Fruit fly (Drosophila melanogaster) whole organism, embryonic: ENCODE measurements around the gene snk.
A peak's percentile ranks its signal among the peaks of the same experiment; 100 is the strongest.

Experiments
- Bgb ChIP-seq: fragments of 200-800 bp; sonication (Bioruptor generic); IDR thresholded peaks from 2 replicates; pipeline ENCODE4 v1.3.6; 2022; ENCODE audit warnings: missing biosample characterization, missing genetic modification characterization; ENCODE audit not compliant: partially characterized antibody
- CG17328 ChIP-seq: fragments of 200-800 bp; sonication (Bioruptor generic); IDR thresholded peaks from 2 replicates; pipeline ENCODE4 v1.3.6; 2022; ENCODE audit warnings: missing biosample characterization, missing genetic modification characterization
- CG18764 ChIP-seq: fragments of 200-800 bp; sonication (Bioruptor generic); optimal IDR thresholded peaks from 3 replicates; lab custom pipeline; 2016; ENCODE audit warnings: missing biosample characterization, missing genetic modification characterization
- CG2199 ChIP-seq: fragments of 200-800 bp; sonication (Bioruptor generic); IDR thresholded peaks from 3 replicates; pipeline ENCODE4 v1.3.6; 2022; ENCODE audit warnings: missing biosample characterization, missing genetic modification characterization
- CG2712 ChIP-seq: fragments of 200-800 bp; optimal IDR thresholded peaks from 3 replicates; lab custom pipeline; 2019; ENCODE audit warnings: missing biosample characterization, mild to moderate bottlenecking, missing genetic modification characterization, moderate library complexity
- CG31224 ChIP-seq: fragments of 200-800 bp; sonication (Bioruptor generic); IDR thresholded peaks from 2 replicates; pipeline ENCODE4 v1.3.6; 2022; ENCODE audit warnings: missing biosample characterization, missing genetic modification characterization
- CG32772 ChIP-seq: fragments of 200-800 bp; sonication (Bioruptor generic); IDR thresholded peaks from 2 replicates; pipeline ENCODE4 v1.3.6; 2022; ENCODE audit warnings: missing biosample characterization, missing genetic modification characterization
- CG4360 ChIP-seq: fragments of 200-800 bp; sonication (Bioruptor generic); IDR thresholded peaks from 2 replicates; pipeline ENCODE4 v1.3.6; 2022; ENCODE audit warnings: missing biosample characterization, missing genetic modification characterization
- CG4707 ChIP-seq: fragments of 200-800 bp; sonication (Bioruptor generic); optimal IDR thresholded peaks from 2 replicates; lab custom pipeline; 2018; ENCODE audit warnings: missing biosample characterization, mild to moderate bottlenecking, missing genetic modification characterization, moderate library complexity
- CG4820 ChIP-seq: fragments of 200-800 bp; sonication (Bioruptor generic); optimal IDR thresholded peaks from 3 replicates; lab custom pipeline; 2016; ENCODE audit warnings: missing biosample characterization, missing genetic modification characterization
- CG6272 ChIP-seq: fragments of 200-800 bp; sonication (Bioruptor generic); IDR thresholded peaks from 2 replicates; pipeline ENCODE4 v1.3.6; 2022; ENCODE audit warnings: missing biosample characterization, missing genetic modification characterization
- CG6689 ChIP-seq: fragments of 200-800 bp; sonication (Bioruptor generic); IDR thresholded peaks from 2 replicates; pipeline ENCODE4 v1.3.6; 2022; ENCODE audit warnings: missing biosample characterization, missing genetic modification characterization
- CG7271 ChIP-seq: fragments of 200-800 bp; sonication (Bioruptor generic); optimal IDR thresholded peaks from 2 replicates; lab custom pipeline; 2018; ENCODE audit warnings: missing biosample characterization, mild to moderate bottlenecking, missing genetic modification characterization, moderate library complexity
- CG9437 ChIP-seq: fragments of 200-800 bp; sonication (Bioruptor generic); optimal IDR thresholded peaks from 2 replicates; lab custom pipeline; 2018; ENCODE audit warnings: missing biosample characterization, mild to moderate bottlenecking, missing genetic modification characterization
- CrebB ChIP-seq: fragments of 200-800 bp; sonication (Bioruptor generic); optimal IDR thresholded peaks from 3 replicates; lab custom pipeline; 2018; ENCODE audit warnings: missing biosample characterization, mild to moderate bottlenecking, missing genetic modification characterization
- Dll ChIP-seq: fragments of 200-800 bp; sonication (Bioruptor generic); IDR thresholded peaks from 4 replicates; pipeline ENCODE4 v1.3.6; 2022; ENCODE audit warnings: missing biosample characterization, missing genetic modification characterization; ENCODE audit not compliant: partially characterized antibody
- Dp ChIP-seq: fragments of 200-800 bp; sonication (Bioruptor generic); optimal IDR thresholded peaks from 2 replicates; lab custom pipeline; 2018; ENCODE audit warnings: missing biosample characterization, mild to moderate bottlenecking, missing genetic modification characterization, moderate library complexity
- HHEX ChIP-seq: fragments of 200-800 bp; sonication (Bioruptor generic); optimal IDR thresholded peaks from 3 replicates; lab custom pipeline; 2017; ENCODE audit warnings: missing biosample characterization, mild to moderate bottlenecking, missing genetic modification characterization, missing genetic modification reagents
- Jarid2 ChIP-seq: fragments of 200-800 bp; sonication (Bioruptor generic); optimal IDR thresholded peaks from 3 replicates; lab custom pipeline; 2017; ENCODE audit warnings: mild to moderate bottlenecking, missing biosample characterization, missing genetic modification reagents, missing genetic modification characterization
- NC2β ChIP-seq: fragments of 200-800 bp; sonication (Bioruptor generic); optimal IDR thresholded peaks from 2 replicates; lab custom pipeline; 2016; ENCODE audit warnings: missing biosample characterization, missing genetic modification characterization
- Neu2 ChIP-seq: fragments of 200-800 bp; sonication (Bioruptor generic); optimal IDR thresholded peaks from 3 replicates; lab custom pipeline; 2016; ENCODE audit warnings: missing biosample characterization, missing genetic modification characterization, borderline replicate concordance
- PHDP ChIP-seq: fragments of 200-800 bp; sonication (Bioruptor generic); optimal IDR thresholded peaks from 3 replicates; lab custom pipeline; 2018; ENCODE audit warnings: missing biosample characterization, mild to moderate bottlenecking, missing genetic modification characterization, moderate library complexity
- Ravus ChIP-seq: fragments of 200-800 bp; sonication (Bioruptor generic); IDR thresholded peaks from 2 replicates; pipeline ENCODE4 v1.3.6; 2022; ENCODE audit warnings: missing biosample characterization, missing genetic modification characterization
- Spps ChIP-seq: fragments of 200-800 bp; sonication (Bioruptor generic); optimal IDR thresholded peaks from 2 replicates; lab custom pipeline; 2018; ENCODE audit warnings: missing biosample characterization, mild to moderate bottlenecking, missing genetic modification characterization
- TFAM ChIP-seq: fragments of 200-800 bp; sonication (Bioruptor generic); optimal IDR thresholded peaks from 2 replicates; lab custom pipeline; 2017; ENCODE audit warnings: missing biosample characterization, missing genetic modification characterization, inconsistent platforms
- Usf ChIP-seq: fragments of 200-800 bp; sonication (Bioruptor generic); optimal IDR thresholded peaks from 2 replicates; lab custom pipeline; 2017; ENCODE audit warnings: missing genotype, missing biosample characterization, missing genetic modification characterization
- YL-1 ChIP-seq: fragments of 200-800 bp; sonication (Bioruptor generic); optimal IDR thresholded peaks from 3 replicates; lab custom pipeline; 2017; ENCODE audit warnings: missing biosample characterization, mild to moderate bottlenecking, missing genetic modification characterization
- ase ChIP-seq: fragments of 200-800 bp; sonication (Bioruptor generic); IDR thresholded peaks from 3 replicates; pipeline ENCODE4 v1.3.6; 2022; ENCODE audit warnings: missing biosample characterization, missing genetic modification characterization
- bowl ChIP-seq: fragments of 200-800 bp; sonication (Bioruptor generic); IDR thresholded peaks from 2 replicates; pipeline ENCODE4 v1.3.6; 2022; ENCODE audit warnings: missing biosample characterization, missing genetic modification characterization
- caup ChIP-seq: fragments of 200-800 bp; sonication (Bioruptor generic); optimal IDR thresholded peaks from 3 replicates; lab custom pipeline; 2017; ENCODE audit warnings: missing biosample characterization, mild to moderate bottlenecking, missing genetic modification characterization, moderate library complexity; ENCODE audit not compliant: severe bottlenecking
- ci ChIP-seq: fragments of 200-800 bp; sonication (Bioruptor generic); IDR thresholded peaks from 3 replicates; pipeline ENCODE4 v1.3.6; 2022; ENCODE audit warnings: missing biosample characterization, missing genetic modification characterization
- crol ChIP-seq: fragments of 200-800 bp; sonication (Bioruptor generic); IDR thresholded peaks from 2 replicates; pipeline ENCODE4 v1.3.6; 2022; ENCODE audit warnings: missing biosample characterization, missing genetic modification characterization
- gsb ChIP-seq: fragments of 200-800 bp; sonication (Bioruptor generic); IDR thresholded peaks from 2 replicates; pipeline ENCODE4 v1.3.6; 2022; ENCODE audit warnings: missing biosample characterization, missing genetic modification characterization
- insv ChIP-seq, 2 experiments: fragments of 200-800 bp; sonication (Bioruptor generic); optimal IDR thresholded peaks; 3 replicates each; lab custom pipeline; 2016 to 2018; ENCODE audit warnings: missing biosample characterization in 2 of 2, missing genetic modification characterization in 2 of 2
- jigr1 ChIP-seq: fragments of 200-800 bp; sonication (Bioruptor generic); IDR thresholded peaks from 3 replicates; pipeline ENCODE4 v1.3.6; 2022; ENCODE audit warnings: missing biosample characterization, missing genetic modification characterization
- lab ChIP-seq: fragments of 200-800 bp; sonication (Bioruptor generic); optimal IDR thresholded peaks from 3 replicates; lab custom pipeline; 2017; ENCODE audit warnings: missing biosample characterization, missing genetic modification characterization, mild to moderate bottlenecking, moderate library complexity, missing genetic modification reagents
- oc ChIP-seq: fragments of 200-800 bp; sonication (Bioruptor generic); optimal IDR thresholded peaks from 2 replicates; lab custom pipeline; 2018; ENCODE audit warnings: missing biosample characterization, mild to moderate bottlenecking, missing genetic modification characterization, moderate library complexity
- pan ChIP-seq, 4 experiments: fragments of >200 bp in 3 of 4; fragments of 200-800 bp in 1 of 4; sonication (Bioruptor generic) in 1 of 4; optimal IDR thresholded peaks in 3 of 4; IDR thresholded peaks in 1 of 4; 2 replicates each; pipeline versions ENCODE4 v1.3.6 to Lab custom; 2017 to 2022; ENCODE audit warnings: missing biosample characterization in 2 of 4, missing genetic modification characterization in 2 of 4, mixed read lengths in 1 of 4
- slp2 ChIP-seq: fragments of 200-800 bp; sonication (Bioruptor generic); optimal IDR thresholded peaks from 2 replicates; lab custom pipeline; 2016; ENCODE audit warnings: missing biosample characterization, missing genetic modification characterization
- tna ChIP-seq: fragments of 200-800 bp; sonication (Bioruptor generic); IDR thresholded peaks from 2 replicates; pipeline ENCODE4 v1.3.6; 2022; ENCODE audit warnings: missing biosample characterization, missing genetic modification characterization; ENCODE audit not compliant: partially characterized antibody
- trh ChIP-seq: fragments of 200-800 bp; sonication (Bioruptor generic); optimal IDR thresholded peaks from 2 replicates; lab custom pipeline; 2016; ENCODE audit warnings: missing biosample characterization, missing genetic modification characterization
- usp ChIP-seq: fragments of >200 bp; optimal IDR thresholded peaks from 2 replicates; lab custom pipeline; 2017; ENCODE audit warnings: missing biosample characterization, missing genetic modification characterization
- z ChIP-seq: fragments of 200-800 bp; sonication (Bioruptor generic); IDR thresholded peaks from 3 replicates; pipeline ENCODE4 v1.3.6; 2022; ENCODE audit warnings: missing biosample characterization, missing genetic modification characterization
- zfh2 ChIP-seq: fragments of 200-800 bp; sonication (Bioruptor generic); optimal IDR thresholded peaks from 2 replicates; lab custom pipeline; 2016; ENCODE audit warnings: missing biosample characterization, missing genetic modification characterization

Gene snk

DNA sequence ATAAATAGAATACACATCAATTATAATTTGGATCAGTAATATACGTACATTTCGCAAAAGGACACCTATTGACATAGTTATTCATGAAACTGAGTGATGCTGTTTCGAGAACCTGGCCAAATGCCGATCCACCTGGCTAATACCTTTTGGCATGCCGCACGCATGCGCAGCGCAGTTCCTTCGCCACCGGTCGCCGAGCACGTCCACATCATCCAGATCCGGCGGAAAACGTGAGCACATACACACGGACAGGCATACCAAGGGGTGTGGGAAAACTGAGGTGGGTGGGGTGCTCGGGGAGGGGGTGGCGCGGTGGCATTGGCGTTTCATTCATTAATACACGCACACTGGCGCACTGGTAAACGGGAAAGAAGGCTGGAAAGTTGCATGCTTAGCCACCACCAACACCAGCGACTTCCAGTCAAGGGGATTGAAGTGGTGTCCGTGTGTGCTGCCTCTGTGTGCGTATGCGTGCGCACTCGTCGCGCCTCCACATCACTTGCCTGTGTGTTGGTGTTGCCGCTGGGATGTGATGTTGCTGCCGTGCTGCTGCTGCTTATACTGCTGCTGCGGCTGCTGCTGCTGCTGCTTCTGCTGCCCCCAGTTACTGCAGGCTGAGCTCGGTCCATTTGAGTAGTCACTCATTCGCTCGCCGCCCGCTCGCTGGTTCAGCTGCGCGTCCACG is 14.7 kb upstream of the snk start, which contains the start of gene sim (continued):
- TF ChIP-seq Bgb (GFP tag; lab: Robert Waterston, UW), result peak; percentile 17; the same call in 1 of the 2 replicates
- TF ChIP-seq Ravus (GFP tag; lab: Robert Waterston, UW), result no peak
- TF ChIP-seq crol (GFP tag; lab: Robert Waterston, UW), result peak; percentile 73
- no peak for TF ChIP-seq oc (tag; lab: Kevin White, UChicago)
- no peak for TF ChIP-seq CG31224 (GFP tag; lab: Robert Waterston, UW)
- 0 out of 4 replicates have a peak, but pooled peaks have one; percentile 21 for TF ChIP-seq Dll
- TF ChIP-seq CG2712 (tag; lab: Kevin White, UChicago), result no peak
- no peak for TF ChIP-seq usp (GFP tag; lab: Kevin White, UChicago)
- 0 out of 2 replicates have a peak, but pooled peaks have one; percentile 21 for TF ChIP-seq CG6272
- TF ChIP-seq NC2β (GFP tag; lab: Kevin White, UChicago), result no peak
- 0 out of 3 replicates have a peak, but pooled peaks have one; percentile 10 for TF ChIP-seq ci (GFP tag; lab: Robert Waterston, UW)
- 0 out of 2 replicates have a peak, but pooled peaks have one; percentile 24 for TF ChIP-seq CG17328
- TF ChIP-seq pan (optimal IDR thresholded peaks at IDR 0.05; lab: Kevin White, UChicago), result no peak
- TF ChIP-seq pan (GFP tag; optimal IDR thresholded peaks at IDR 0.05 in 1 of 2, IDR thresholded peaks at IDR 0.05 in 1 of 2), result no peak
- TF ChIP-seq gsb (GFP tag; lab: Robert Waterston, UW), result peak; percentile 32; the same call in 1 of the 2 replicates
- TF ChIP-seq z (GFP tag; lab: Robert Waterston, UW), result peak; percentile 72; the same call in 2 of the 3 replicates
- TF ChIP-seq Spps (tag; lab: Kevin White, UChicago), result no peak
- TF ChIP-seq zfh2 (GFP tag; lab: Kevin White, UChicago), result no peak
- TF ChIP-seq slp2, result no peak

DNA sequence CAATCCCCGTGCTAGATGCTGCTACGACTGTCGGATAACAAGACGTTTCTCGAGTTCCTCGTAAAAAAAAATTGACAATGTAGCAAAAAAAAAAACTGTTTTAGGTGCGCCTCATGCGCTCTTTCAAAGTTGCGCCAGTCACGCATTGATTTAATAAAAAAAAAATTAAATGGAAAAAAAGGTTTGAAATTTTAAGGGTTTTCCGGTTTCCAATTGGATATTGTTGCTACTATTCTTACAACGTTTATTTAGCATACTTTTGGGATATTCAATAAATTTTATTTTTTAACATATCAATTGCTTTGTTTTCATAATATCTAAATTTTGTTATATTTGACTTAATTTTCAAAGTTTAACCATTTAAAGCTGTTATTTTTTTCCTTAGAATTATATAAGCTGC is 14.0 kb upstream of the snk start:
- TF ChIP-seq TFAM (GFP tag; lab: Kevin White, UChicago) (no peak), insv (GFP tag; optimal IDR thresholded peaks at IDR 0.05; lab: Kevin White, UChicago) (peak; percentile 7 to 92)

DNA sequence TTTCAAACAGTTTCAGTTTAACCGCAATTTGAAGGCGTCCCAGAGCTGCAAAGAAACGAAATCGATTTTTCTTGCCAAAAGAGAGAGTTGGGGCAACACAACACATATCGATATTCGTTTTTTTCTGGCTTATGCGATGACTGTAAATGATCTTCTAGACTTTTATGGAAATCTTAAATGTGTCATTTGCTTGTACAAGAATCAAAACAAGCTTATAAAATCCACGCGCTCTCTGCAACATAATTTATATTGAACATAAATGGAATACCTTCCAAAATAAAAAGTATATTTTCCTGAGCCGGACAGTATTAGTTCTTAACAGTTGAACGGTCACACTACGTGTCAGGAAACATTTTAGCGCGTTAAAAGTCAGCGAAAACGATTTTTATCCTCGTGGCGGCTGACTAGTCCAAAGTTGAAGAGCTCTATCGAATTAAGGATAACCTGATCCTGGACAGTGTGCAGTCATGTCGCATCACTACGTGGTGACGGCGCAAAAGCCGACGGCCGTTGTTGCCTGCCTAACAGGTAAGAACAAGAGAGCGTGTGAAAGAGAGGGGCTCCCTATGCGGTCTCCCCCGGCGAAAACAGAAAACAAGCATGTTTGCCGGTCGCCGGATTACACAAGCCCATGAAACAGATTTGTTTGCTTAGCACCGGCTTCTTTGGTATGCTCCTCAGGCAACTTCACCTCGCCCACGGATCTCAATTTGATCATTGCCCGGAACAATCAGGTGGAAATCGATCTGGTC is 9.5 kb upstream of the snk start, which contains the start of gene pic:
pic (plus strand) TSS at position 304 of the 752 bp plus-strand sequence.
- TF ChIP-seq YL-1 (GFP tag; lab: Kevin White, UChicago) (peak; percentile 55), lab (no peak), Usf (GFP tag; lab: Kevin White, UChicago) (no peak), HHEX (no peak), bowl (no peak), CG32772 (GFP tag; lab: Robert Waterston, UW) (no peak), CG4820 (GFP tag; lab: Kevin White, UChicago) (no peak), CG7271 (tag; lab: Kevin White, UChicago) (no peak), Dp (GFP tag; lab: Kevin White, UChicago) (peak; percentile 90), PHDP (no peak), caup (GFP tag; lab: Kevin White, UChicago) (no peak), ase (no peak), CrebB (tag; lab: Kevin White, UChicago) (no peak), Jarid2 (GFP tag; lab: Kevin White, UChicago) (no peak), CG9437 (GFP tag; lab: Kevin White, UChicago) (no peak), CG2199 (GFP tag; lab: Robert Waterston, UW) (no peak), CG6689 (GFP tag; lab: Robert Waterston, UW) (no peak), CG4360 (peak; percentile 21; the same call in 1 of the 2 replicates), pan (optimal IDR thresholded peaks at IDR 0.05; lab: Kevin White, UChicago) (no peak), pan (GFP tag; optimal IDR thresholded peaks at IDR 0.05 in 1 of 2, IDR thresholded peaks at IDR 0.05 in 1 of 2) (no peak), jigr1 (no peak), tna (GFP tag; lab: Robert Waterston, UW) (peak; percentile 51), CG18764 (GFP tag; lab: Kevin White, UChicago) (no peak), CG4707 (no peak), trh (GFP tag; lab: Kevin White, UChicago) (no peak), Neu2 (no peak)
